Worm (Caenorhabditis elegans) whole organism, young adult: Measurements from ENCODE around the gene C27F2.9.
A peak's percentile ranks its signal among the peaks of the same experiment; 100 is the strongest.

Experiments used
- B0035.1 ChIP-seq: sonication (generic microtip); optimal IDR thresholded peaks from 2 replicates; lab custom pipeline; 2016; ENCODE audit warnings: missing genetic modification characterization, mild to moderate bottlenecking, missing compliant biosample characterization, missing genotype, missing genetic modification reagents
- B0261.1 ChIP-seq: sonication (generic microtip); optimal IDR thresholded peaks from 2 replicates; lab custom pipeline; 2016; ENCODE audit warnings: mild to moderate bottlenecking, missing genetic modification characterization, moderate library complexity, missing compliant biosample characterization
- B0336.3 ChIP-seq: fragments of 200-800 bp; sonication (Bioruptor generic); IDR thresholded peaks from 2 replicates; pipeline ENCODE4 v1.3.6; 2022; ENCODE audit warnings: missing genetic modification characterization, missing compliant biosample characterization
- C06A6.2 ChIP-seq: fragments of 200-800 bp; sonication (Bioruptor generic); conservative IDR thresholded peaks from 2 replicates; pipeline ENCODE4 v1.3.6; 2022; ENCODE audit warnings: missing genetic modification characterization, missing compliant biosample characterization
- F10E7.11 ChIP-seq: sonication (generic microtip); optimal IDR thresholded peaks from 2 replicates; lab custom pipeline; 2017; ENCODE audit warnings: mild to moderate bottlenecking, missing genetic modification characterization, moderate library complexity, missing compliant biosample characterization
- F23B12.7 ChIP-seq: sonication (generic microtip); optimal IDR thresholded peaks from 2 replicates; lab custom pipeline; 2017; ENCODE audit warnings: missing genetic modification characterization, mild to moderate bottlenecking, missing compliant biosample characterization, antibody characterized with exemption, moderate library complexity; ENCODE audit not compliant: insufficient read depth
- F37B4.10 ChIP-seq: fragments of 200-800 bp; sonication (Bioruptor generic); IDR thresholded peaks from 2 replicates; pipeline ENCODE4 v1.3.6; 2022; ENCODE audit warnings: missing genetic modification characterization, missing compliant biosample characterization
- K11D2.4 ChIP-seq: fragments of 200-800 bp; sonication (Bioruptor generic); IDR thresholded peaks from 2 replicates; pipeline ENCODE4 v1.3.6; 2022; ENCODE audit warnings: missing genetic modification reagents, missing genetic modification characterization, missing compliant biosample characterization
- Y53G8AR.9 ChIP-seq: fragments of 200-800 bp; sonication (Bioruptor generic); conservative IDR thresholded peaks from 2 replicates; pipeline ENCODE4 v1.3.6; 2022; ENCODE audit warnings: missing genetic modification reagents, missing genetic modification characterization, missing compliant biosample characterization
- akir-1 ChIP-seq: fragments of 200-800 bp; sonication (Bioruptor generic); optimal IDR thresholded peaks from 2 replicates; lab custom pipeline; 2018; ENCODE audit warnings: mild to moderate bottlenecking, missing genetic modification characterization, moderate library complexity, missing compliant biosample characterization
- bed-1 ChIP-seq: fragments of 200-800 bp; sonication (Bioruptor generic); IDR thresholded peaks from 2 replicates; pipeline ENCODE4 v1.3.6; 2022; ENCODE audit warnings: missing genetic modification reagents, missing genetic modification characterization, missing compliant biosample characterization
- ekl-4 ChIP-seq: fragments of 200-800 bp; sonication (Bioruptor generic); IDR thresholded peaks from 2 replicates; pipeline ENCODE4 v1.3.6; 2022; ENCODE audit warnings: missing genetic modification reagents, missing genetic modification characterization, missing compliant biosample characterization
- hlh-12 ChIP-seq: sonication (generic microtip); optimal IDR thresholded peaks from 2 replicates; lab custom pipeline; 2016; ENCODE audit warnings: missing genetic modification characterization, missing compliant biosample characterization
- hlh-26 ChIP-seq: fragments of 200-800 bp; sonication (Bioruptor generic); conservative IDR thresholded peaks from 2 replicates; pipeline ENCODE4 v1.3.6; 2022; ENCODE audit warnings: missing genetic modification reagents, missing genetic modification characterization, missing compliant biosample characterization
- hmg-1.2 ChIP-seq: fragments of 200-800 bp; sonication (Bioruptor generic); IDR thresholded peaks from 2 replicates; pipeline ENCODE4 v1.3.6; 2022; ENCODE audit warnings: missing genetic modification reagents, missing genetic modification characterization, missing compliant biosample characterization
- hsf-1 ChIP-seq: fragments of 200-800 bp; sonication (Bioruptor generic); IDR thresholded peaks from 2 replicates; pipeline ENCODE4 v1.3.6; 2022; ENCODE audit warnings: missing genetic modification reagents, missing genetic modification characterization, missing compliant biosample characterization
- lsl-1 ChIP-seq: fragments of 200-800 bp; sonication (Bioruptor generic); optimal IDR thresholded peaks from 2 replicates; lab custom pipeline; 2018; ENCODE audit warnings: mild to moderate bottlenecking, missing genetic modification characterization, moderate library complexity, missing compliant biosample characterization
- lsy-27 ChIP-seq: sonication (generic microtip); optimal IDR thresholded peaks from 2 replicates; lab custom pipeline; 2017; ENCODE audit warnings: missing genetic modification characterization, mild to moderate bottlenecking, missing compliant biosample characterization, antibody characterized with exemption, missing genotype, borderline replicate concordance; ENCODE audit not compliant: insufficient read depth
- nfyb-1 ChIP-seq: fragments of 200-800 bp; sonication (Bioruptor generic); IDR thresholded peaks from 2 replicates; pipeline ENCODE4 v1.3.6; 2022; ENCODE audit warnings: missing genetic modification reagents, missing genetic modification characterization, missing compliant biosample characterization
- nhr-179 ChIP-seq: sonication (generic microtip); optimal IDR thresholded peaks from 2 replicates; lab custom pipeline; 2016; ENCODE audit warnings: mild to moderate bottlenecking, missing genetic modification characterization, missing compliant biosample characterization
- rec-8 ChIP-seq, 2 experiments: sonication (generic microtip); optimal IDR thresholded peaks; 2 replicates each; lab custom pipeline; 2016; ENCODE audit warnings: mild to moderate bottlenecking in 2 of 2, missing genetic modification characterization in 2 of 2, missing genetic modification reagents in 2 of 2, missing genotype in 2 of 2, missing biosample characterization in 1 of 2, missing compliant biosample characterization in 1 of 2, moderate library complexity in 1 of 2
- sea-2 ChIP-seq: fragments of 200-800 bp; sonication (Bioruptor generic); IDR thresholded peaks from 2 replicates; pipeline ENCODE4 v1.3.6; 2022; ENCODE audit warnings: missing genetic modification characterization, missing compliant biosample characterization
- snpc-1.1 ChIP-seq: sonication (generic microtip); optimal IDR thresholded peaks from 2 replicates; lab custom pipeline; 2017; ENCODE audit warnings: missing genetic modification characterization, mild to moderate bottlenecking, missing compliant biosample characterization, antibody characterized with exemption, moderate library complexity, missing genotype, missing genetic modification reagents; ENCODE audit not compliant: insufficient read depth
- snpc-4 ChIP-seq, 5 experiments: fragments of 150-350 bp in 1 of 5; sonication (generic microtip) in 4 of 5; optimal IDR thresholded peaks; 2 replicates each; lab custom pipeline; 2014 to 2018; ENCODE audit warnings: missing genetic modification characterization in 5 of 5, missing biosample characterization in 3 of 5, antibody characterized with exemption in 2 of 5, mild to moderate bottlenecking in 2 of 5, missing compliant biosample characterization in 2 of 5, missing genotype in 2 of 5, moderate library complexity in 2 of 5, missing genetic modification reagents in 1 of 5
- unc-62 ChIP-seq: fragments of 150-350 bp; optimal IDR thresholded peaks from 2 replicates; lab custom pipeline; 2014; ENCODE audit warnings: missing biosample characterization, missing genetic modification reagents, missing genetic modification characterization
- ztf-28 ChIP-seq: fragments of 200-800 bp; sonication (Bioruptor generic); IDR thresholded peaks from 2 replicates; pipeline ENCODE4 v1.3.6; 2022; ENCODE audit warnings: missing genetic modification reagents, missing genetic modification characterization, missing compliant biosample characterization

C27F2.9 gene

ce11 chrIII:4912317-4912716 is 50.5 kb downstream of the C27F2.9 start, which contains the start of the genes F26F4.9 and cee-1 (continued):
- no peak for TF ChIP-seq bed-1 (GFP tag; lab: Robert Waterston, UW)
- TF ChIP-seq lsl-1, result peak; percentile 34
- TF ChIP-seq lsy-27, result no peak
- no peak for TF ChIP-seq hsf-1 (GFP tag; lab: Robert Waterston, UW)
- no peak for TF ChIP-seq sea-2 (GFP tag; lab: Robert Waterston, UW)
- no peak for TF ChIP-seq hlh-12
- TF ChIP-seq F37B4.10 (GFP tag; lab: Robert Waterston, UW), result no peak
- no peak for TF ChIP-seq nfyb-1 (GFP tag; lab: Robert Waterston, UW)
- TF ChIP-seq rec-8 (tag; optimal IDR thresholded peaks at IDR 0.05; lab: Kevin White, UChicago), result peak in 1 of 2 experiments; percentile 53
- TF ChIP-seq akir-1 (GFP tag; lab: Kevin White, UChicago), result no peak
- TF ChIP-seq snpc-4 (GFP tag; optimal IDR thresholded peaks at IDR 0.05; lab: Kevin White, UChicago), result no peak
- no peak for TF ChIP-seq snpc-4 (tag; optimal IDR thresholded peaks at IDR 0.05; lab: Kevin White, UChicago)
- no peak for TF ChIP-seq Y53G8AR.9
- no peak for TF ChIP-seq nhr-179 (tag; lab: Kevin White, UChicago)
- TF ChIP-seq ztf-28 (GFP tag; lab: Robert Waterston, UW), result no peak
- no peak for TF ChIP-seq F23B12.7
- no peak for TF ChIP-seq B0336.3 (GFP tag; lab: Robert Waterston, UW)
- TF ChIP-seq hmg-1.2 (GFP tag; lab: Robert Waterston, UW), result no peak
- no peak for TF ChIP-seq B0261.1 (tag; lab: Kevin White, UChicago)
- TF ChIP-seq C06A6.2, result no peak
- TF ChIP-seq unc-62, result no peak
- TF ChIP-seq F10E7.11 (tag; lab: Kevin White, UChicago), result no peak
- TF ChIP-seq hlh-26, result no peak
- no peak for TF ChIP-seq ekl-4 (GFP tag; lab: Robert Waterston, UW)
- TF ChIP-seq B0035.1 (tag; lab: Kevin White, UChicago), result no peak
- TF ChIP-seq K11D2.4, result no peak
- no peak for TF ChIP-seq snpc-1.1 (tag; lab: Kevin White, UChicago)
